Worm (Caenorhabditis elegans) whole organism, L2 larva: ENCODE data around the gene C34F11.1.

Experiments
- R02D3.7 ChIP-seq: fragments of 150-350 bp; optimal IDR thresholded peaks from 2 replicates; lab custom pipeline; 2014; ENCODE audit warnings: missing biosample characterization, missing genetic modification characterization
- egl-27 ChIP-seq: sonication (generic microtip); optimal IDR thresholded peaks from 3 replicates; lab custom pipeline; 2017; ENCODE audit warnings: missing biosample characterization, missing genetic modification reagents, missing genetic modification characterization
- fos-1 ChIP-seq: fragments of 150-350 bp; optimal IDR thresholded peaks from 2 replicates; lab custom pipeline; 2014; ENCODE audit warnings: missing biosample characterization, missing genetic modification characterization
- nhr-10 ChIP-seq: sonication (generic microtip); optimal IDR thresholded peaks from 2 replicates; lab custom pipeline; 2017; ENCODE audit warnings: missing biosample characterization, missing genetic modification characterization
- nhr-77 ChIP-seq: fragments of 150-350 bp; optimal IDR thresholded peaks from 2 replicates; lab custom pipeline; 2014; ENCODE audit warnings: missing biosample characterization, missing genetic modification characterization
- sem-4 ChIP-seq: fragments of 150-350 bp; optimal IDR thresholded peaks from 2 replicates; lab custom pipeline; 2014; ENCODE audit warnings: missing biosample characterization, missing genetic modification reagents, missing genetic modification characterization
- unc-62 ChIP-seq: fragments of 150-350 bp; optimal IDR thresholded peaks from 2 replicates; lab custom pipeline; 2014; ENCODE audit warnings: missing biosample characterization, missing genetic modification reagents, missing genetic modification characterization

ce11 chrII:5235758-5236157, 23.0 kb downstream of the C34F11.1 start, which contains the start of gene pho-1:
- TF ChIP-seq nhr-77 (tag; lab: Kevin White, UChicago), result no peak
- no peak for TF ChIP-seq R02D3.7 (tag; lab: Kevin White, UChicago)
- TF ChIP-seq sem-4 (tag; lab: Kevin White, UChicago), result no peak
- no peak for TF ChIP-seq egl-27 (tag; lab: Kevin White, UChicago)
- TF ChIP-seq fos-1 (tag; lab: Kevin White, UChicago), result peak; percentile 82
- no peak for TF ChIP-seq unc-62
- TF ChIP-seq nhr-10 (tag; lab: Kevin White, UChicago), result no peak
